Fruit fly (Drosophila melanogaster) whole organism, adult: ENCODE results near the gene CecB.

ENCODE experiments used
- CG11617 ChIP-seq: fragments of 200-800 bp; sonication (Bioruptor generic); optimal IDR thresholded peaks from 2 replicates; lab custom pipeline; 2017; ENCODE audit warnings: mild to moderate bottlenecking, missing biosample characterization, missing genetic modification reagents, missing genetic modification characterization
- CG12768 ChIP-seq: fragments of 200-800 bp; sonication (Bioruptor generic); optimal IDR thresholded peaks from 2 replicates; lab custom pipeline; 2017; ENCODE audit warnings: missing biosample characterization, missing genetic modification characterization, mild to moderate bottlenecking, moderate library complexity, missing genetic modification reagents
- CG14711 ChIP-seq: fragments of 200-800 bp; sonication (Bioruptor generic); optimal IDR thresholded peaks from 2 replicates; lab custom pipeline; 2018; ENCODE audit warnings: missing biosample characterization, mild to moderate bottlenecking, missing genetic modification characterization, moderate library complexity
- CG1620 ChIP-seq: fragments of 200-800 bp; sonication (Bioruptor generic); optimal IDR thresholded peaks from 2 replicates; lab custom pipeline; 2016; ENCODE audit warnings: missing biosample characterization, missing genetic modification characterization
- CG33017 ChIP-seq: fragments of 200-800 bp; sonication (Bioruptor generic); optimal IDR thresholded peaks from 2 replicates; lab custom pipeline; 2018; ENCODE audit warnings: missing biosample characterization, mild to moderate bottlenecking, missing genetic modification characterization, moderate library complexity
- CG5204 ChIP-seq: fragments of 200-800 bp; sonication (Bioruptor generic); optimal IDR thresholded peaks from 2 replicates; lab custom pipeline; 2016; ENCODE audit warnings: missing biosample characterization, missing genetic modification characterization
- CG7045 ChIP-seq: fragments of 200-800 bp; sonication (Bioruptor generic); optimal IDR thresholded peaks from 2 replicates; lab custom pipeline; 2017; ENCODE audit warnings: missing biosample characterization, mild to moderate bottlenecking, missing genetic modification characterization
- CG7101 ChIP-seq: fragments of 200-800 bp; sonication (Bioruptor generic); optimal IDR thresholded peaks from 2 replicates; lab custom pipeline; 2018; ENCODE audit warnings: missing biosample characterization, mild to moderate bottlenecking, missing genetic modification characterization, moderate library complexity
- Clk ChIP-seq: fragments of 200-800 bp; sonication (Bioruptor generic); optimal IDR thresholded peaks from 2 replicates; lab custom pipeline; 2017; ENCODE audit warnings: missing biosample characterization, missing genetic modification characterization
- Crg-1 ChIP-seq: fragments of 200-800 bp; sonication (Bioruptor generic); optimal IDR thresholded peaks from 2 replicates; lab custom pipeline; 2016; ENCODE audit warnings: missing biosample characterization, missing genetic modification characterization
- Hr96 ChIP-seq: fragments of 200-800 bp; sonication (Bioruptor generic); optimal IDR thresholded peaks from 2 replicates; lab custom pipeline; 2016; ENCODE audit warnings: missing biosample characterization, missing genetic modification characterization
- Mnt ChIP-seq: fragments of 200-800 bp; sonication (Bioruptor generic); optimal IDR thresholded peaks from 2 replicates; lab custom pipeline; 2016; ENCODE audit warnings: missing biosample characterization, mild to moderate bottlenecking, missing genetic modification characterization
- bab1 ChIP-seq: fragments of 200-800 bp; sonication (Bioruptor generic); optimal IDR thresholded peaks from 3 replicates; lab custom pipeline; 2019; ENCODE audit warnings: missing biosample characterization, mild to moderate bottlenecking, missing genetic modification characterization, moderate library complexity
- cic ChIP-seq: fragments of 200-800 bp; sonication (Bioruptor generic); optimal IDR thresholded peaks from 2 replicates; lab custom pipeline; 2017; ENCODE audit warnings: missing biosample characterization, mild to moderate bottlenecking, missing genetic modification characterization, moderate library complexity
- cnc ChIP-seq, 2 experiments: fragments of >200 bp; optimal IDR thresholded peaks; 2 replicates each; lab custom pipeline; 2017
- kay ChIP-seq: fragments of 200-800 bp; sonication (Bioruptor generic); peaks from one replicate; lab custom pipeline; 2016; ENCODE audit warnings: missing biosample characterization, missing genetic modification characterization, borderline replicate concordance
- ovo ChIP-seq: fragments of 200-800 bp; sonication (Bioruptor generic); optimal IDR thresholded peaks from 2 replicates; lab custom pipeline; 2016; ENCODE audit warnings: missing biosample characterization, missing genetic modification characterization
- pad ChIP-seq: fragments of 200-800 bp; sonication (Bioruptor generic); optimal IDR thresholded peaks from 3 replicates; lab custom pipeline; 2017; ENCODE audit warnings: missing biosample characterization, missing genetic modification characterization, mild to moderate bottlenecking, moderate library complexity, missing genetic modification reagents
- tj ChIP-seq: fragments of 200-800 bp; sonication (Bioruptor generic); optimal IDR thresholded peaks from 3 replicates; lab custom pipeline; 2017; ENCODE audit warnings: missing biosample characterization, mild to moderate bottlenecking, missing genetic modification characterization, moderate library complexity
- toe ChIP-seq: fragments of 200-800 bp; sonication (Bioruptor generic); optimal IDR thresholded peaks from 2 replicates; lab custom pipeline; 2016; ENCODE audit warnings: missing biosample characterization, missing genetic modification characterization

Gene CecB

dm6 chr3R:30210560-30210959 lies 3.0 kb downstream of the CecB start, which contains the start of gene CecA1:
Gene CecA1, plus strand, starts transcription at chr3R:30210874.
- TF ChIP-seq Crg-1 (GFP tag; lab: Kevin White, UChicago) (no peak), CG11617 (GFP tag; lab: Kevin White, UChicago) (no peak), CG14711 (no peak), Mnt (GFP tag; lab: Kevin White, UChicago) (no peak), CG1620 (GFP tag; lab: Kevin White, UChicago) (no peak), bab1 (GFP tag; lab: Kevin White, UChicago) (no peak), Hr96 (GFP tag; lab: Kevin White, UChicago) (no peak), toe (GFP tag; lab: Kevin White, UChicago) (no peak)

DNA sequence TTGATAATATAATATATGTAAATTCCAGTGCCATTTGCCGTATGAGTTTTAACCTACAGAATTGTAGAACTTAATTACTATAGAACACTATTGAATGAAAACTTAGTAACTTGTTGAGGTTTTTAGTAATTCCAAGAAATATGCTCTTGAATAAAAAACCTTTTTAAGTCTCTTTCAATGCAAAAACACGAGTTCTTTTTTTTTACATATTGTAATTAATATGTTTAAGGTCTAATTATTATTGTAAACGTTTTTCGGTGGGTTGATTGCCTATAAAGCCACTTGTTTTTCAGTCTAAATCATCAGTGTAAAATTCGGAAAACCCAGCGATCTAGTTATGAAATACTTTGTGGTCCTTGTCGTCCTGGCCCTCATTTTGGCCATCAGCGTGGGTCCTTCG lies 3.9 kb downstream of the CecB start, which contains the start of gene Anp:
Gene Anp (plus strand): TSS at position 301 of the 400 bp plus-strand sequence.
- TF ChIP-seq CG7101 (no peak), pad (no peak), bab1 (GFP tag; lab: Kevin White, UChicago) (no peak), Crg-1 (GFP tag; lab: Kevin White, UChicago) (no peak), CG12768 (GFP tag; lab: Kevin White, UChicago) (no peak), CG5204 (GFP tag; lab: Kevin White, UChicago) (no peak)

- TF ChIP-seq CG33017 (tag; lab: Kevin White, UChicago): peak; percentile 69
- TF ChIP-seq bab1 (GFP tag; lab: Kevin White, UChicago): peak; percentile 84
- peak; percentile 69 for TF ChIP-seq CG1620 (GFP tag; lab: Kevin White, UChicago)
- peak; percentile 67 for TF ChIP-seq kay (GFP tag; lab: Kevin White, UChicago)
- TF ChIP-seq cnc (optimal IDR thresholded peaks at IDR 0.05; lab: Kevin White, UChicago): no peak
- peak; percentile 45 for TF ChIP-seq Crg-1 (GFP tag; lab: Kevin White, UChicago)
- peak; percentile 88 for TF ChIP-seq CG11617 (GFP tag; lab: Kevin White, UChicago)
- TF ChIP-seq CG7045 (GFP tag; lab: Kevin White, UChicago): peak; percentile 67
- peak; percentile 62 for TF ChIP-seq Clk (GFP tag; lab: Kevin White, UChicago)
- TF ChIP-seq toe (GFP tag; lab: Kevin White, UChicago): peak; percentile 74
- peak; percentile 55 for TF ChIP-seq CG14711
- peak; percentile 55 for TF ChIP-seq pad
- TF ChIP-seq cic (GFP tag; lab: Kevin White, UChicago): peak; percentile 51
- TF ChIP-seq tj: peak; percentile 59
- peak; percentile 69 for TF ChIP-seq Hr96 (GFP tag; lab: Kevin White, UChicago)
- peak; percentile 64 for TF ChIP-seq CG12768 (GFP tag; lab: Kevin White, UChicago)
- peak; percentile 69 for TF ChIP-seq CG5204 (GFP tag; lab: Kevin White, UChicago)
- TF ChIP-seq Mnt (GFP tag; lab: Kevin White, UChicago): peak; percentile 75
- peak; percentile 52 for TF ChIP-seq ovo (GFP tag; lab: Kevin White, UChicago)
- peak; percentile 75 for TF ChIP-seq CG7101
Observed at dm6 chr3R:30208766-30209484, 4.7 kb downstream of the CecB start, which contains the start of gene RpS7. Gene RpS7, minus strand, starts transcription at chr3R:30209020.

- TF ChIP-seq CG7045 (GFP tag; lab: Kevin White, UChicago) (no peak), CG7101 (no peak), tj (no peak), kay (GFP tag; lab: Kevin White, UChicago) (no peak), Hr96 (GFP tag; lab: Kevin White, UChicago) (no peak), toe (GFP tag; lab: Kevin White, UChicago) (no peak), cnc (optimal IDR thresholded peaks at IDR 0.05; lab: Kevin White, UChicago) (no peak), CG1620 (GFP tag; lab: Kevin White, UChicago) (no peak), CG5204 (GFP tag; lab: Kevin White, UChicago) (no peak), pad (no peak), bab1 (GFP tag; lab: Kevin White, UChicago) (no peak), CG14711 (no peak)
Observed at dm6 chr3R:30208011-30208410, 5.6 kb downstream of the CecB start.

- TF ChIP-seq kay (GFP tag; lab: Kevin White, UChicago) (no peak), CG12768 (GFP tag; lab: Kevin White, UChicago) (no peak), Hr96 (GFP tag; lab: Kevin White, UChicago) (no peak), CG7045 (GFP tag; lab: Kevin White, UChicago) (no peak), CG11617 (GFP tag; lab: Kevin White, UChicago) (no peak), ovo (GFP tag; lab: Kevin White, UChicago) (no peak), CG14711 (no peak), cnc (optimal IDR thresholded peaks at IDR 0.05; lab: Kevin White, UChicago) (no peak), bab1 (GFP tag; lab: Kevin White, UChicago) (peak; percentile 67), cic (GFP tag; lab: Kevin White, UChicago) (no peak), Mnt (GFP tag; lab: Kevin White, UChicago) (peak; percentile 24)
Observed at dm6 chr3R:30205946-30206345, 7.7 kb downstream of the CecB start.

dm6 chr3R:30204004-30204603 lies 9.5 kb downstream of the CecB start:
- TF ChIP-seq cic (GFP tag; lab: Kevin White, UChicago) (no peak), CG7101 (no peak), Mnt (GFP tag; lab: Kevin White, UChicago) (no peak), pad (no peak), cnc (optimal IDR thresholded peaks at IDR 0.05; lab: Kevin White, UChicago) (no peak), Crg-1 (GFP tag; lab: Kevin White, UChicago) (no peak), CG12768 (GFP tag; lab: Kevin White, UChicago) (no peak), Clk (GFP tag; lab: Kevin White, UChicago) (no peak), tj (no peak)
